Worm (Caenorhabditis elegans): ENCODE results near the gene Y27F2A.9.
"Not testable (repeated sequence)": the region's sequence is repeated elsewhere in the genome, so short reads cannot be mapped to it uniquely, and the experiment has no call there.

The Y27F2A.9 gene

DNA sequence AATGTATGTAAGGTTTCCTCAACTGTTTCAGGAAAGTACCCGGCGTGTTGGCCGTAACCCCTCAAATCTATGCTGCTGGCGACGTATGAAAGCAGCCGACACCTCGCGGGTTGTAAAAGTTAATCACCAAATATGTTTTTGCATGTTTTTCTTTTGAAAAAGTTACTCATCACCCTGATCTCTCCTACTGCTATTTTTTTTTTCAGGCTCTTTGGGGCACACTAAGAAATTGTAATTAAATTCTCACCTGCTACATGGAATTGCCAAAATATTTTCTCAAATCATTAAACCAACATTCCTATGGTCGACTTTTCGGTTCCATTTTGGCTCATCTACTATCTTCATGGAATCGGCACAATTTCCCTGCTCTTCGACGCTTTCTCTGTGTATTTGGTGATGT is 6.6 kb downstream of the Y27F2A.9 start, which contains the start of gene sri-78:
TSS of gene sri-78 (plus strand) at position 301 of the 400 bp plus-strand sequence.
- not testable (repeated sequence) for TF ChIP-seq ceh-39, M03D4.4, unc-39 (tag; optimal IDR thresholded peaks at IDR 0.05)

DNA sequence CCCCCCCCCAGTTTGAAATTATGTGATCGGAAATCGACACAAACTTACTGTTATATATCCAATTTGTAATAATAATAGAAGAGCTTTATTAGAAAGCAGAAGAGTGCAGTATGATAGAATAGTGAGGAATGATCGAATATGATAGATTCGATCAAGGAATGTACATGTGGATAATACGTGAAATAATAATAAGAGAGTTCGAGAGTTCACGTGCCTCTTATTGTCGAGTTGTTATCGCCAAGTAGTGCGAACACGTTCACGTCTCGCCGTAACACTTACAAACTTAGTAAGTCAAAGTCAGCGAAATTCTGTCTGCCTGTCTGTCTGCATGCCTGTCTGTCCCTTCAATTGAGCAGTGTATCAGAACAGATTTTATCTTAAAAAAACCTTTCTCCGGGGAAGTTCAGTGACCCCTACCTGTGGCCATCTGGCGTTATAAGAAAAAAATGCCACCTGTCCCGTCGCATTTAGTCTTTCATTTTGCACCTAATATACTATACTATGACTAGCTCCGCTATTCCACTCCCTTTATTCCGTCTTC is 8.1 kb downstream of the Y27F2A.9 start, which contains the start of the genes Y27F2A.6 and Y27F2A.8:
TSS of gene Y27F2A.6 (minus strand) at position 101 of the 541 bp plus-strand sequence.
TSS of gene Y27F2A.8 (plus strand) at position 491 of the 541 bp plus-strand sequence.
- TF ChIP-seq mep-1 (tag; optimal IDR thresholded peaks at IDR 0.05); tbx-8 (GFP tag; optimal IDR thresholded peaks at IDR 0.05); pha-4 (tag; optimal IDR thresholded peaks at IDR 0.05): not testable (repeated sequence)

DNA sequence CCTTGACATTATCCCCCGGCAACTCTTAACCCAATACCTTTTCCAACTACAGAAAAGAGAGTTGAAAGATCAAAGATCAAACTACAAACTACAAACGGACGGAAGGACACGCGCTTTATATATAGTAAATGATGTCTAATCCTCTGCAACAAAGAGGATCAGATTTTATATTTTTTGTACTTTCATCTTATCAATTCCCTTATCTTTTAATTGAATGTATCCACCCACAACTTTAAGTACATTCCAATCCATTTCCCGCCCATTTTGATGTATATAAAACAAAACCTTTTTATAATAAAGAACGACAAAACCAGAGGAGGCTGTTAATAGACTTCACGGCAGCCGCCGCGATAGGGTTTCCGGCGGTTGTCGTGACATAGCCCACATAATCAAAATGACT is 13.8 kb downstream of the Y27F2A.9 start, which contains the start of gene sri-40:
TSS of gene sri-40 (plus strand) at position 301 of the 400 bp plus-strand sequence.
- not testable (repeated sequence) for TF ChIP-seq nhr-2 (tag; optimal IDR thresholded peaks at IDR 0.05); ceh-43 (GFP tag; optimal IDR thresholded peaks at IDR 0.05); unc-62 (GFP tag; optimal IDR thresholded peaks at IDR 0.05)

DNA sequence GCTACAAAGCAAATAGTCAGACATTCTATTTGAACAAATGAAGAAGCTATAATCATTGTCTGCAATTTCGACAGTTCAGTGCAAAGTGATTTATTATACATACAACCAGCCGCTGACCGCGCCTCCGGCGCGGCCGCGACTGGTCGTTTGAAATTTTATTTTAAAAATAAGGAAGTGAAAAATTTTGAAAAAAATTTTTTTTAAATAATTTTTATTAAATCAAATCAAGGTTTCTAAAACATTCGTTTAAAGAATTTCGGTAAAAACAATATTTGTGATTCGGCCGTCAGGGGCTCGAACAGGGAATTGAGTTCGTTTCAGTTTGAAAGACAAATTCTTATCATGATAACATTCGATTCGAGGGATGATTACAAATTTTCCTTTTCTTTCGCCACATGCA is 19.3 kb downstream of the Y27F2A.9 start, which contains the start of gene Y27F2A.10:
TSS of gene Y27F2A.10 (minus strand) at position 101 of the 400 bp plus-strand sequence.
- TF ChIP-seq unc-39 (tag; optimal IDR thresholded peaks at IDR 0.05) = no peak
- TF ChIP-seq lin-13 (tag; optimal IDR thresholded peaks at IDR 0.05) = no peak
- TF ChIP-seq nhr-12 (tag; optimal IDR thresholded peaks at IDR 0.05) = no peak
- TF ChIP-seq zip-8 (tag; optimal IDR thresholded peaks at IDR 0.05) = no peak
- TF ChIP-seq sptf-1 (tag; optimal IDR thresholded peaks at IDR 0.05) = no peak
- TF ChIP-seq sem-2 (GFP tag; optimal IDR thresholded peaks at IDR 0.05) = no peak
- TF ChIP-seq elt-1 (tag; optimal IDR thresholded peaks at IDR 0.05; ENCODE audit: borderline replicate concordance, insufficient read depth) = no peak
- TF ChIP-seq snpc-4 (tag; optimal IDR thresholded peaks at IDR 0.05) = no peak
- no peak for TF ChIP-seq pha-4 (tag; optimal IDR thresholded peaks at IDR 0.05)
- TF ChIP-seq ces-1 (GFP tag; optimal IDR thresholded peaks at IDR 0.05) = no peak
- TF ChIP-seq M03D4.4 (tag; optimal IDR thresholded peaks at IDR 0.05) = no peak
- TF ChIP-seq tbx-8 (GFP tag; optimal IDR thresholded peaks at IDR 0.05) = no peak
- no peak for TF ChIP-seq cnd-1 (tag; optimal IDR thresholded peaks at IDR 0.05)
- TF ChIP-seq nhr-237 (tag; optimal IDR thresholded peaks at IDR 0.05) = no peak
- no peak for TF ChIP-seq flh-1 (GFP tag; optimal IDR thresholded peaks at IDR 0.05)
- TF ChIP-seq lsy-2 (tag; optimal IDR thresholded peaks at IDR 0.05) = no peak
- no peak for TF ChIP-seq hlh-1 (tag; optimal IDR thresholded peaks at IDR 0.05)
- TF ChIP-seq drap-1 (GFP tag; optimal IDR thresholded peaks at IDR 0.05) = no peak

DNA sequence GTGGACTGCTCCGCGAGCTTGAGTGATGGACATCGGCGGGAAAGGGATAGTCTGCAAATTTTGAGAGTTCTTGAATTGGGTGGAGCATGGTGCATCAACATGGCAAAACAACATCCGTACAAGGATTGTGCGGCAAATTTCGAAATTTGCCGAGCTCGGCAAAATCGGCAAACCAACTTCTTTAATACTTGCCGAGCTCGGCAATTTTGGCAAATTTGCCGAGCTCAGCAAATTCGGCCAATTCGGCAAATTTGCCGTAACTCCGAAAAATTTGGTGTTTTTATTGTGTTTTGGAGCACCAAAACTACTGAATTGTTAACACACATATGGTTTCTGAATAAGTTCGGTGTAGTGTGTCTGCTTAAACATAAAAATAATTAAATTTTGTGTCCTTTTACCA is 21.4 kb downstream of the Y27F2A.9 start, which contains the start of gene fbxc-55:
TSS of gene fbxc-55 (minus strand) at position 101 of the 400 bp plus-strand sequence.
- TF ChIP-seq hlh-1 (tag; optimal IDR thresholded peaks at IDR 0.05) (no peak), nhr-12 (tag; optimal IDR thresholded peaks at IDR 0.05) (no peak), sptf-1 (tag; optimal IDR thresholded peaks at IDR 0.05) (no peak), nhr-237 (tag; optimal IDR thresholded peaks at IDR 0.05) (no peak), unc-120 (tag; optimal IDR thresholded peaks at IDR 0.05; ENCODE audit: poor library complexity, severe bottlenecking) (no peak), nhr-28 (tag; optimal IDR thresholded peaks at IDR 0.05) (no peak), ces-1 (GFP tag; optimal IDR thresholded peaks at IDR 0.05) (no peak), bed-3 (GFP tag; optimal IDR thresholded peaks at IDR 0.05) (no peak), unc-39 (tag; optimal IDR thresholded peaks at IDR 0.05) (no peak), ztf-11 (tag; optimal IDR thresholded peaks at IDR 0.05) (no peak), snpc-4 (tag; optimal IDR thresholded peaks at IDR 0.05) (no peak), ceh-43 (GFP tag; optimal IDR thresholded peaks at IDR 0.05) (no peak), drap-1 (GFP tag; optimal IDR thresholded peaks at IDR 0.05) (no peak), nhr-76 (tag; optimal IDR thresholded peaks at IDR 0.05) (no peak)

ce11 chrII:3158985-3159384 is 32.5 kb downstream of the Y27F2A.9 start, which contains the start of gene sri-34:
TSS of gene sri-34 (minus strand) at chrII:3159085.
- TF ChIP-seq mab-5 (tag; optimal IDR thresholded peaks at IDR 0.05) (no peak), M03D4.4 (tag; optimal IDR thresholded peaks at IDR 0.05) (no peak), nhr-12 (tag; optimal IDR thresholded peaks at IDR 0.05) (no peak), lin-13 (tag; optimal IDR thresholded peaks at IDR 0.05) (no peak), sptf-1 (tag; optimal IDR thresholded peaks at IDR 0.05) (no peak), elt-3 (tag; optimal IDR thresholded peaks at IDR 0.05) (no peak), nhr-76 (tag; optimal IDR thresholded peaks at IDR 0.05) (no peak), ceh-43 (GFP tag; optimal IDR thresholded peaks at IDR 0.05) (no peak), mls-2 (tag; optimal IDR thresholded peaks at IDR 0.05) (no peak)
